Fruit fly (Drosophila melanogaster) whole organism, embryonic: ENCODE data around the gene CG31313.

Source experiments
- Antp ChIP-seq: fragments of 200-800 bp; sonication (Bioruptor generic); optimal IDR thresholded peaks from 3 replicates; lab custom pipeline; 2016; ENCODE audit warnings: missing biosample characterization, missing genetic modification characterization
- B-H2 ChIP-seq: fragments of 200-800 bp; sonication (Bioruptor generic); optimal IDR thresholded peaks from 2 replicates; lab custom pipeline; 2018; ENCODE audit warnings: missing biosample characterization, mild to moderate bottlenecking, missing genetic modification characterization
- BEAF-32 ChIP-seq: fragments of 200-800 bp; sonication (Bioruptor generic); optimal IDR thresholded peaks from 3 replicates; lab custom pipeline; 2017; ENCODE audit warnings: missing biosample characterization, missing genetic modification characterization, mild to moderate bottlenecking, moderate library complexity, missing genetic modification reagents
- CG10543 ChIP-seq: fragments of 200-800 bp; sonication (Bioruptor generic); optimal IDR thresholded peaks from 3 replicates; lab custom pipeline; 2017; ENCODE audit warnings: missing biosample characterization, mild to moderate bottlenecking, missing genetic modification characterization, moderate library complexity
- CG10979 ChIP-seq: fragments of 200-800 bp; sonication (Bioruptor generic); optimal IDR thresholded peaks from 2 replicates; lab custom pipeline; 2018; ENCODE audit warnings: missing biosample characterization, mild to moderate bottlenecking, missing genetic modification characterization, moderate library complexity
- CG11085 ChIP-seq: fragments of 200-800 bp; sonication (Bioruptor generic); IDR thresholded peaks from 2 replicates; pipeline ENCODE4 v1.3.6; 2022; ENCODE audit warnings: missing biosample characterization, missing genetic modification characterization
- CG11560 ChIP-seq: fragments of 200-800 bp; sonication (Bioruptor generic); IDR thresholded peaks from 3 replicates; pipeline ENCODE4 v1.3.6; 2022; ENCODE audit warnings: missing biosample characterization, missing genetic modification characterization
- CG11695 ChIP-seq: fragments of 200-800 bp; sonication (Bioruptor generic); IDR thresholded peaks from 3 replicates; pipeline ENCODE4 v1.3.6; 2022; ENCODE audit warnings: missing biosample characterization, missing genetic modification characterization
- CG12299 ChIP-seq: fragments of 200-800 bp; sonication (Bioruptor generic); optimal IDR thresholded peaks from 2 replicates; lab custom pipeline; 2018; ENCODE audit warnings: missing biosample characterization, mild to moderate bottlenecking, missing genetic modification characterization
- CG12391 ChIP-seq: fragments of 200-800 bp; sonication (Bioruptor generic); optimal IDR thresholded peaks from 3 replicates; lab custom pipeline; 2018; ENCODE audit warnings: missing biosample characterization, mild to moderate bottlenecking, missing genetic modification characterization, moderate library complexity
- CG12744 ChIP-seq: fragments of 200-800 bp; sonication (Bioruptor generic); optimal IDR thresholded peaks from 2 replicates; lab custom pipeline; 2016; ENCODE audit warnings: missing biosample characterization, missing genetic modification characterization
- CG17802 ChIP-seq: fragments of 200-800 bp; sonication (Bioruptor generic); optimal IDR thresholded peaks from 2 replicates; lab custom pipeline; 2018; ENCODE audit warnings: missing biosample characterization, mild to moderate bottlenecking, missing genetic modification characterization, moderate library complexity
- CG32532 ChIP-seq: fragments of 200-800 bp; sonication (Bioruptor generic); IDR thresholded peaks from 2 replicates; pipeline ENCODE4 v1.3.6; 2022; ENCODE audit warnings: missing biosample characterization, missing genetic modification characterization
- CG32772 ChIP-seq: fragments of 200-800 bp; sonication (Bioruptor generic); IDR thresholded peaks from 2 replicates; pipeline ENCODE4 v1.3.6; 2022; ENCODE audit warnings: missing biosample characterization, missing genetic modification characterization
- CG33213 ChIP-seq: fragments of 200-800 bp; sonication (Bioruptor generic); optimal IDR thresholded peaks from 3 replicates; lab custom pipeline; 2016; ENCODE audit warnings: missing biosample characterization, missing genetic modification characterization
- CG6854 ChIP-seq: fragments of 200-800 bp; sonication (Bioruptor generic); optimal IDR thresholded peaks from 3 replicates; lab custom pipeline; 2017; ENCODE audit warnings: missing biosample characterization, mild to moderate bottlenecking, missing genetic modification characterization
- CG8089 ChIP-seq: fragments of 200-800 bp; sonication (Bioruptor generic); optimal IDR thresholded peaks from 3 replicates; lab custom pipeline; 2016; ENCODE audit warnings: missing biosample characterization, missing genetic modification characterization
- CG8388 ChIP-seq: fragments of 200-800 bp; sonication (Bioruptor generic); optimal IDR thresholded peaks from 2 replicates; lab custom pipeline; 2019; ENCODE audit warnings: missing biosample characterization, mild to moderate bottlenecking, missing genetic modification characterization, moderate library complexity
- CG8478 ChIP-seq: fragments of >200 bp; optimal IDR thresholded peaks from 2 replicates; lab custom pipeline; 2018
- CG9797 ChIP-seq: fragments of 200-800 bp; sonication (Bioruptor generic); optimal IDR thresholded peaks from 3 replicates; lab custom pipeline; 2018; ENCODE audit warnings: missing biosample characterization, mild to moderate bottlenecking, missing genetic modification characterization
- CG9876 ChIP-seq: fragments of 200-800 bp; sonication (Bioruptor generic); optimal IDR thresholded peaks from 2 replicates; lab custom pipeline; 2016; ENCODE audit warnings: missing biosample characterization, missing genetic modification characterization
- Dip3 ChIP-seq: fragments of 200-800 bp; sonication (Bioruptor generic); optimal IDR thresholded peaks from 3 replicates; lab custom pipeline; 2016; ENCODE audit warnings: missing biosample characterization, missing genetic modification characterization
- HHEX ChIP-seq: fragments of 200-800 bp; sonication (Bioruptor generic); optimal IDR thresholded peaks from 3 replicates; lab custom pipeline; 2017; ENCODE audit warnings: missing biosample characterization, mild to moderate bottlenecking, missing genetic modification characterization, missing genetic modification reagents
- Lhr ChIP-seq: fragments of 200-800 bp; sonication (Bioruptor generic); optimal IDR thresholded peaks from 3 replicates; lab custom pipeline; 2017; ENCODE audit warnings: mild to moderate bottlenecking, missing biosample characterization, missing genetic modification reagents, missing genetic modification characterization
- Poxn ChIP-seq: fragments of 200-800 bp; sonication (Bioruptor generic); IDR thresholded peaks from 2 replicates; pipeline ENCODE4 v1.3.6; 2022; ENCODE audit warnings: missing biosample characterization, missing genetic modification characterization
- Rfx ChIP-seq: fragments of 200-800 bp; sonication (Bioruptor generic); IDR thresholded peaks from 2 replicates; pipeline ENCODE4 v1.3.6; 2022; ENCODE audit warnings: missing biosample characterization, missing genetic modification characterization
- Vsx1 ChIP-seq: fragments of 200-800 bp; sonication (Bioruptor generic); optimal IDR thresholded peaks from 2 replicates; lab custom pipeline; 2017; ENCODE audit warnings: missing biosample characterization, mild to moderate bottlenecking, missing genetic modification characterization, missing genetic modification reagents
- Xrp1 ChIP-seq: fragments of 200-800 bp; sonication (Bioruptor generic); IDR thresholded peaks from 2 replicates; pipeline ENCODE4 v1.3.6; 2022; ENCODE audit warnings: missing biosample characterization, missing genetic modification characterization
- YL-1 ChIP-seq: fragments of 200-800 bp; sonication (Bioruptor generic); optimal IDR thresholded peaks from 3 replicates; lab custom pipeline; 2017; ENCODE audit warnings: missing biosample characterization, mild to moderate bottlenecking, missing genetic modification characterization
- ap ChIP-seq: fragments of 200-800 bp; sonication (Bioruptor generic); IDR thresholded peaks from 2 replicates; pipeline ENCODE4 v1.3.6; 2022; ENCODE audit warnings: missing biosample characterization, missing genetic modification characterization
- bbx ChIP-seq: fragments of 200-800 bp; sonication (Bioruptor generic); IDR thresholded peaks from 2 replicates; pipeline ENCODE4 v1.3.6; 2022; ENCODE audit warnings: missing biosample characterization, missing genetic modification characterization; ENCODE audit not compliant: partially characterized antibody
- br ChIP-seq: fragments of >200 bp; optimal IDR thresholded peaks from 2 replicates; lab custom pipeline; 2017
- dimm ChIP-seq: fragments of 200-800 bp; sonication (Bioruptor generic); IDR thresholded peaks from 2 replicates; pipeline ENCODE4 v1.3.6; 2022; ENCODE audit warnings: missing biosample characterization, missing genetic modification characterization
- dmrt99B ChIP-seq: fragments of 200-800 bp; sonication (Bioruptor generic); optimal IDR thresholded peaks from 2 replicates; lab custom pipeline; 2018; ENCODE audit warnings: missing biosample characterization, mild to moderate bottlenecking, missing genetic modification characterization, moderate library complexity
- dysf ChIP-seq: fragments of 200-800 bp; sonication (Bioruptor generic); IDR thresholded peaks from 3 replicates; pipeline ENCODE4 v1.3.6; 2022; ENCODE audit warnings: missing biosample characterization, missing genetic modification characterization
- eve ChIP-seq, 2 experiments: fragments of >200 bp; optimal IDR thresholded peaks; 2 replicates each; lab custom pipeline; 2017; ENCODE audit warnings: missing biosample characterization in 2 of 2, missing genetic modification characterization in 2 of 2
- eyg ChIP-seq: fragments of 200-800 bp; sonication (Bioruptor generic); optimal IDR thresholded peaks from 3 replicates; lab custom pipeline; 2016; ENCODE audit warnings: missing biosample characterization, missing genetic modification characterization
- gce ChIP-seq: fragments of 200-800 bp; sonication (Bioruptor generic); IDR thresholded peaks from 3 replicates; pipeline ENCODE4 v1.3.6; 2022; ENCODE audit warnings: missing biosample characterization, missing genetic modification characterization
- gcm ChIP-seq: fragments of 200-800 bp; sonication (Bioruptor generic); optimal IDR thresholded peaks from 2 replicates; lab custom pipeline; 2019; ENCODE audit warnings: missing biosample characterization, mild to moderate bottlenecking, missing genetic modification characterization, moderate library complexity
- gem ChIP-seq: fragments of 200-800 bp; sonication (Bioruptor generic); optimal IDR thresholded peaks from 2 replicates; lab custom pipeline; 2019; ENCODE audit warnings: missing biosample characterization, mild to moderate bottlenecking, missing genetic modification characterization, moderate library complexity
- h ChIP-seq: fragments of >200 bp; optimal IDR thresholded peaks from 2 replicates; lab custom pipeline; 2017
- knrl ChIP-seq: fragments of 200-800 bp; sonication (Bioruptor generic); IDR thresholded peaks from 3 replicates; pipeline ENCODE4 v1.3.6; 2022; ENCODE audit warnings: missing biosample characterization, missing genetic modification characterization; ENCODE audit not compliant: partially characterized antibody
- oc ChIP-seq: fragments of 200-800 bp; sonication (Bioruptor generic); optimal IDR thresholded peaks from 2 replicates; lab custom pipeline; 2018; ENCODE audit warnings: missing biosample characterization, mild to moderate bottlenecking, missing genetic modification characterization, moderate library complexity
- odd ChIP-seq: fragments of 200-800 bp; sonication (Bioruptor generic); optimal IDR thresholded peaks from 2 replicates; lab custom pipeline; 2017; ENCODE audit warnings: missing biosample characterization, mild to moderate bottlenecking, missing genetic modification characterization
- pita ChIP-seq: fragments of 200-800 bp; sonication (Bioruptor generic); optimal IDR thresholded peaks from 2 replicates; lab custom pipeline; 2017; ENCODE audit warnings: missing biosample characterization, mild to moderate bottlenecking, missing genetic modification characterization
- schlank ChIP-seq: fragments of 200-800 bp; sonication (Bioruptor generic); optimal IDR thresholded peaks from 2 replicates; lab custom pipeline; 2018; ENCODE audit warnings: missing biosample characterization, mild to moderate bottlenecking, missing genetic modification characterization
- sd ChIP-seq: fragments of 200-800 bp; sonication (Bioruptor generic); optimal IDR thresholded peaks from 3 replicates; lab custom pipeline; 2018; ENCODE audit warnings: missing biosample characterization, mild to moderate bottlenecking, missing genetic modification characterization, moderate library complexity
- seq ChIP-seq: fragments of 200-800 bp; sonication (Bioruptor generic); IDR thresholded peaks from 2 replicates; pipeline ENCODE4 v1.3.6; 2022; ENCODE audit warnings: missing biosample characterization, missing genetic modification characterization
- slbo ChIP-seq: fragments of 200-800 bp; sonication (Bioruptor generic); IDR thresholded peaks from 2 replicates; pipeline ENCODE4 v1.3.6; 2022; ENCODE audit warnings: missing biosample characterization, missing genetic modification characterization
- sob ChIP-seq: fragments of 200-800 bp; sonication (Bioruptor generic); IDR thresholded peaks from 2 replicates; pipeline ENCODE4 v1.3.6; 2022; ENCODE audit warnings: missing biosample characterization, missing genetic modification characterization
- stwl ChIP-seq: fragments of 200-800 bp; sonication (Bioruptor generic); optimal IDR thresholded peaks from 3 replicates; lab custom pipeline; 2018; ENCODE audit warnings: missing biosample characterization, mild to moderate bottlenecking, missing genetic modification characterization, moderate library complexity
- zen ChIP-seq: fragments of 200-800 bp; sonication (Bioruptor generic); optimal IDR thresholded peaks from 3 replicates; lab custom pipeline; 2018; ENCODE audit warnings: missing biosample characterization, mild to moderate bottlenecking, missing genetic modification characterization, moderate library complexity

Gene CG31313

DNA sequence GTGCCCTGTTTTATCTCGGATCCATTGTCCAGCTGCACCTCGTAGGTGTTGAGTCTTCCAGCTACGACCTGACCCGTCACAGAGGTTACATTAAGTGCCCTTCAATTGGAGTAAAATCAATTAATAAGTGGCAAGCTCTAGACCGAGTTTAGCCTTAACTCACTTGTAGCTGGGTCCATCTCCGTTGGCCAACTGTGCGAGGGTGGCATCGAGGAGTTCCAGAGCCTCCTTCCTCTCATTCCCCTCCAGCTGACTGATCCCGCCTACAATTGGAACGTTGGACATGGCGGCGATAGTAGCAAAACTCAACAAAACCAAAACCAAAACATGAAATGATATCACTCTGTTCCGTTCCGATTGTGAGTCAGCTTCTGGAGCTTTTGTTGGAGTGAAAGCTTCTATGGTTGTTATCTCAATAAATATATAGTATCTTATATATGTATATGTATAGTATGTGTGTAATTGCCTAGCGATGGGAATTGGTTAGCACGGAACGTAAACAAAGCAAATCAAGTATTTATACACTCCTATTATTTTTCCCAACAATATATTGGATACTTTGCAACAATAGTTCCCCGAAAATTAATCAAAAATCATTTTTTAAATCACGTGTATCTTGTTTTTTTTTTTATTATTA, 1.4 kb upstream of the CG31313 start, which contains the start of gene CG8066 (continued):
- TF ChIP-seq Lhr (GFP tag; lab: Kevin White, UChicago) (no peak), CG9797 (GFP tag; lab: Kevin White, UChicago) (no peak), bbx (GFP tag; lab: Robert Waterston, UW) (peak; percentile 48; the same call in 1 of the 2 replicates), h (lab: Kevin White, UChicago) (no peak), CG32772 (GFP tag; lab: Robert Waterston, UW) (no peak), CG8089 (GFP tag; lab: Kevin White, UChicago) (no peak), sd (tag; lab: Kevin White, UChicago) (no peak), HHEX (GFP tag; lab: Kevin White, UChicago) (no peak), gcm (GFP tag; lab: Kevin White, UChicago) (no peak), CG8388 (GFP tag; lab: Kevin White, UChicago) (no peak), slbo (GFP tag; lab: Robert Waterston, UW) (peak; percentile 45; the same call in 1 of the 2 replicates), ap (GFP tag; lab: Robert Waterston, UW) (no peak), odd (GFP tag; lab: Kevin White, UChicago) (no peak), CG17802 (tag; lab: Kevin White, UChicago) (no peak), CG12391 (tag; lab: Kevin White, UChicago) (peak; percentile 25), dysf (no peak), CG11085 (GFP tag; lab: Robert Waterston, UW) (no peak), Poxn (GFP tag; lab: Robert Waterston, UW) (no peak), schlank (tag; lab: Kevin White, UChicago) (no peak), gem (tag; lab: Kevin White, UChicago) (peak; percentile 49), CG10543 (GFP tag; lab: Kevin White, UChicago) (peak; percentile 55), gce (GFP tag; lab: Robert Waterston, UW) (no peak), eve (GFP tag; optimal IDR thresholded peaks at IDR 0.05; lab: Kevin White, UChicago) (no peak), B-H2 (GFP tag; lab: Kevin White, UChicago) (peak; percentile 63), YL-1 (GFP tag; lab: Kevin White, UChicago) (no peak), CG12299 (tag; lab: Kevin White, UChicago) (peak; percentile 8), CG11695 (no peak), CG12744 (GFP tag; lab: Kevin White, UChicago) (no peak), BEAF-32 (peak; percentile 54), stwl (tag; lab: Kevin White, UChicago) (no peak), Xrp1 (GFP tag; lab: Robert Waterston, UW) (no peak), CG11560 (tag; lab: Robert Waterston, UW) (no peak), sob (GFP tag; lab: Robert Waterston, UW) (0 out of 2 replicates have a peak, but pooled peaks have one; percentile 21), CG8478 (lab: Kevin White, UChicago) (no peak), CG6854 (GFP tag; lab: Kevin White, UChicago) (no peak), dmrt99B (tag; lab: Kevin White, UChicago) (no peak), Antp (no peak), seq (GFP tag; lab: Robert Waterston, UW) (no peak), Rfx (GFP tag; lab: Robert Waterston, UW) (peak; percentile 4; the same call in 1 of the 2 replicates), pita (no peak), CG9876 (no peak), br (no peak), Vsx1 (GFP tag; lab: Kevin White, UChicago) (no peak), eyg (GFP tag; lab: Kevin White, UChicago) (no peak), oc (tag; lab: Kevin White, UChicago) (no peak), CG33213 (no peak), CG32532 (GFP tag; lab: Robert Waterston, UW) (no peak), dimm (GFP tag; lab: Robert Waterston, UW) (no peak), Dip3 (GFP tag; lab: Kevin White, UChicago) (no peak), zen (tag; lab: Kevin White, UChicago) (no peak), CG10979 (no peak), knrl (GFP tag; lab: Robert Waterston, UW) (no peak)
